Fruit fly (Drosophila melanogaster) whole organism, embryonic: ENCODE data around the gene Rab39.
A peak's percentile ranks its signal among the peaks of the same experiment; 100 is the strongest.

Experiments used
- ATbp ChIP-seq: fragments of 200-800 bp; sonication (Bioruptor generic); optimal IDR thresholded peaks from 2 replicates; lab custom pipeline; 2017; ENCODE audit warnings: missing biosample characterization, mild to moderate bottlenecking, missing genetic modification characterization, missing genetic modification reagents
- Abd-B ChIP-seq: fragments of 200-800 bp; sonication (Bioruptor generic); optimal IDR thresholded peaks from 2 replicates; lab custom pipeline; 2018; ENCODE audit warnings: missing biosample characterization, mild to moderate bottlenecking, missing genetic modification characterization, moderate library complexity
- Ada2b ChIP-seq: fragments of 200-800 bp; sonication (Bioruptor generic); IDR thresholded peaks from 2 replicates; pipeline ENCODE4 v1.3.6; 2022; ENCODE audit warnings: missing biosample characterization, missing genetic modification characterization
- Asciz ChIP-seq: fragments of 200-800 bp; sonication (Bioruptor generic); optimal IDR thresholded peaks from 2 replicates; lab custom pipeline; 2017; ENCODE audit warnings: missing biosample characterization, mild to moderate bottlenecking, missing genetic modification characterization, missing genetic modification reagents
- C15 ChIP-seq: fragments of 200-800 bp; sonication (Bioruptor generic); IDR thresholded peaks from 3 replicates; pipeline ENCODE4 v1.3.6; 2022; ENCODE audit warnings: missing biosample characterization, missing genetic modification characterization
- CG10147 ChIP-seq: fragments of 200-800 bp; sonication (Bioruptor generic); optimal IDR thresholded peaks from 2 replicates; lab custom pipeline; 2019; ENCODE audit warnings: missing biosample characterization, mild to moderate bottlenecking, missing genetic modification characterization, moderate library complexity
- CG10274 ChIP-seq: fragments of 200-800 bp; sonication (Bioruptor generic); optimal IDR thresholded peaks from 3 replicates; lab custom pipeline; 2017; ENCODE audit warnings: missing biosample characterization, mild to moderate bottlenecking, missing genetic modification characterization
- CG11247 ChIP-seq: fragments of 200-800 bp; sonication (Bioruptor generic); IDR thresholded peaks from 2 replicates; pipeline ENCODE4 v1.3.6; 2022; ENCODE audit warnings: missing biosample characterization, missing genetic modification characterization
- CG11504 ChIP-seq: fragments of 200-800 bp; sonication (Bioruptor generic); optimal IDR thresholded peaks from 3 replicates; lab custom pipeline; 2019; ENCODE audit warnings: missing biosample characterization, mild to moderate bottlenecking, missing genetic modification characterization, moderate library complexity
- CG11695 ChIP-seq: fragments of 200-800 bp; sonication (Bioruptor generic); IDR thresholded peaks from 3 replicates; pipeline ENCODE4 v1.3.6; 2022; ENCODE audit warnings: missing biosample characterization, missing genetic modification characterization
- CG12219 ChIP-seq: fragments of 200-800 bp; sonication (Bioruptor generic); optimal IDR thresholded peaks from 3 replicates; lab custom pipeline; 2018; ENCODE audit warnings: missing biosample characterization, mild to moderate bottlenecking, missing genetic modification characterization
- CG12744 ChIP-seq: fragments of 200-800 bp; sonication (Bioruptor generic); optimal IDR thresholded peaks from 2 replicates; lab custom pipeline; 2016; ENCODE audit warnings: missing biosample characterization, missing genetic modification characterization
- CG14441 ChIP-seq: fragments of 200-800 bp; sonication (Bioruptor generic); IDR thresholded peaks from 2 replicates; pipeline ENCODE4 v1.3.6; 2022; ENCODE audit warnings: missing biosample characterization, missing genetic modification characterization
- CG14710 ChIP-seq: fragments of 200-800 bp; sonication (Bioruptor generic); optimal IDR thresholded peaks from 3 replicates; lab custom pipeline; 2019; ENCODE audit warnings: missing biosample characterization, mild to moderate bottlenecking, missing genetic modification characterization, moderate library complexity
- CG15011 ChIP-seq: fragments of 200-800 bp; sonication (Bioruptor generic); optimal IDR thresholded peaks from 3 replicates; lab custom pipeline; 2018; ENCODE audit warnings: missing biosample characterization, mild to moderate bottlenecking, missing genetic modification characterization
- CG2712 ChIP-seq: fragments of 200-800 bp; optimal IDR thresholded peaks from 3 replicates; lab custom pipeline; 2019; ENCODE audit warnings: missing biosample characterization, mild to moderate bottlenecking, missing genetic modification characterization, moderate library complexity
- CG3163 ChIP-seq: fragments of 200-800 bp; sonication (Bioruptor generic); optimal IDR thresholded peaks from 3 replicates; lab custom pipeline; 2016; ENCODE audit warnings: missing biosample characterization, missing genetic modification characterization
- CG34376 ChIP-seq: fragments of 200-800 bp; sonication (Bioruptor generic); optimal IDR thresholded peaks from 2 replicates; lab custom pipeline; 2018; ENCODE audit warnings: missing biosample characterization, mild to moderate bottlenecking, missing genetic modification characterization
- CG6175 ChIP-seq: fragments of 200-800 bp; sonication (Bioruptor generic); IDR thresholded peaks from 3 replicates; pipeline ENCODE4 v1.3.6; 2022; ENCODE audit warnings: missing biosample characterization, missing genetic modification characterization
- CG6689 ChIP-seq: fragments of 200-800 bp; sonication (Bioruptor generic); IDR thresholded peaks from 2 replicates; pipeline ENCODE4 v1.3.6; 2022; ENCODE audit warnings: missing biosample characterization, missing genetic modification characterization
- CG7745 ChIP-seq: fragments of 200-800 bp; sonication (Bioruptor generic); optimal IDR thresholded peaks from 2 replicates; lab custom pipeline; 2018; ENCODE audit warnings: missing biosample characterization, mild to moderate bottlenecking, missing genetic modification characterization, moderate library complexity
- CG8359 ChIP-seq: fragments of 200-800 bp; sonication (Bioruptor generic); optimal IDR thresholded peaks from 2 replicates; lab custom pipeline; 2017; ENCODE audit warnings: missing biosample characterization, mild to moderate bottlenecking, missing genetic modification characterization, borderline replicate concordance
- CG8924 ChIP-seq: fragments of 200-800 bp; optimal IDR thresholded peaks from 3 replicates; lab custom pipeline; 2019; ENCODE audit warnings: missing biosample characterization, mild to moderate bottlenecking, missing genetic modification characterization, moderate library complexity
- CG9437 ChIP-seq: fragments of 200-800 bp; sonication (Bioruptor generic); optimal IDR thresholded peaks from 2 replicates; lab custom pipeline; 2018; ENCODE audit warnings: missing biosample characterization, mild to moderate bottlenecking, missing genetic modification characterization
- D ChIP-seq, 2 experiments: fragments of 200-800 bp in 1 of 2; fragments of >200 bp in 1 of 2; sonication (Bioruptor generic) in 1 of 2; optimal IDR thresholded peaks; 2 replicates in 1 of 2; 3 replicates in 1 of 2; lab custom pipeline; 2017; ENCODE audit warnings: mild to moderate bottlenecking in 1 of 2, missing biosample characterization in 1 of 2, missing genetic modification characterization in 1 of 2, missing genetic modification reagents in 1 of 2
- Dip3 ChIP-seq: fragments of 200-800 bp; sonication (Bioruptor generic); optimal IDR thresholded peaks from 3 replicates; lab custom pipeline; 2016; ENCODE audit warnings: missing biosample characterization, missing genetic modification characterization
- E2f2 ChIP-seq: fragments of 200-800 bp; sonication (Bioruptor generic); IDR thresholded peaks from 2 replicates; pipeline ENCODE4 v1.3.6; 2022; ENCODE audit warnings: missing biosample characterization, missing genetic modification characterization
- Lpt ChIP-seq: fragments of >200 bp; optimal IDR thresholded peaks from 2 replicates; lab custom pipeline; 2018; ENCODE audit warnings: missing biosample characterization, missing genetic modification characterization
- Med ChIP-seq: fragments of 200-800 bp; sonication (Bioruptor generic); peaks from one replicate; lab custom pipeline; 2016; ENCODE audit warnings: missing biosample characterization, missing genetic modification characterization, mild to moderate bottlenecking, inconsistent platforms, moderate library complexity
- NC2α ChIP-seq: fragments of 200-800 bp; sonication (Bioruptor generic); optimal IDR thresholded peaks from 2 replicates; lab custom pipeline; 2016; ENCODE audit warnings: missing biosample characterization, missing genetic modification characterization
- Ptx1 ChIP-seq: fragments of 200-800 bp; sonication (Bioruptor generic); IDR thresholded peaks from 2 replicates; pipeline ENCODE4 v1.3.6; 2022; ENCODE audit warnings: missing biosample characterization, missing genetic modification characterization
- Spps ChIP-seq: fragments of 200-800 bp; sonication (Bioruptor generic); optimal IDR thresholded peaks from 2 replicates; lab custom pipeline; 2018; ENCODE audit warnings: missing biosample characterization, mild to moderate bottlenecking, missing genetic modification characterization
- YL-1 ChIP-seq: fragments of 200-800 bp; sonication (Bioruptor generic); optimal IDR thresholded peaks from 3 replicates; lab custom pipeline; 2017; ENCODE audit warnings: missing biosample characterization, mild to moderate bottlenecking, missing genetic modification characterization
- dpn ChIP-seq, 2 experiments: fragments of 200-800 bp; sonication (Bioruptor generic); optimal IDR thresholded peaks; 3 replicates each; lab custom pipeline; 2016; ENCODE audit warnings: missing biosample characterization in 2 of 2, missing genetic modification characterization in 2 of 2
- en ChIP-seq: fragments of 200-800 bp; sonication (Bioruptor generic); optimal IDR thresholded peaks from 2 replicates; lab custom pipeline; 2016; ENCODE audit warnings: missing biosample characterization, missing genetic modification characterization
- eve ChIP-seq, 2 experiments: fragments of >200 bp; optimal IDR thresholded peaks; 2 replicates each; lab custom pipeline; 2017; ENCODE audit warnings: missing biosample characterization in 2 of 2, missing genetic modification characterization in 2 of 2
- exex ChIP-seq: fragments of 200-800 bp; sonication (Bioruptor generic); optimal IDR thresholded peaks from 4 replicates; lab custom pipeline; 2018; ENCODE audit warnings: missing biosample characterization, mild to moderate bottlenecking, missing genetic modification characterization, moderate library complexity
- gem ChIP-seq: fragments of 200-800 bp; sonication (Bioruptor generic); optimal IDR thresholded peaks from 2 replicates; lab custom pipeline; 2019; ENCODE audit warnings: missing biosample characterization, mild to moderate bottlenecking, missing genetic modification characterization, moderate library complexity
- hkb ChIP-seq, 2 experiments: fragments of 200-800 bp in 1 of 2; fragments of >200 bp in 1 of 2; sonication (Bioruptor generic) in 1 of 2; IDR thresholded peaks in 1 of 2; optimal IDR thresholded peaks in 1 of 2; 2 replicates each; pipeline versions ENCODE4 v1.3.6 to Lab custom; 2017 to 2022; ENCODE audit warnings: missing biosample characterization in 1 of 2, missing genetic modification characterization in 1 of 2
- lab ChIP-seq: fragments of 200-800 bp; sonication (Bioruptor generic); optimal IDR thresholded peaks from 3 replicates; lab custom pipeline; 2017; ENCODE audit warnings: missing biosample characterization, missing genetic modification characterization, mild to moderate bottlenecking, moderate library complexity, missing genetic modification reagents
- pb ChIP-seq: fragments of 200-800 bp; sonication (Bioruptor generic); optimal IDR thresholded peaks from 3 replicates; lab custom pipeline; 2016; ENCODE audit warnings: missing biosample characterization, missing genetic modification characterization
- schlank ChIP-seq: fragments of 200-800 bp; sonication (Bioruptor generic); optimal IDR thresholded peaks from 2 replicates; lab custom pipeline; 2018; ENCODE audit warnings: missing biosample characterization, mild to moderate bottlenecking, missing genetic modification characterization
- sd ChIP-seq: fragments of 200-800 bp; sonication (Bioruptor generic); optimal IDR thresholded peaks from 3 replicates; lab custom pipeline; 2018; ENCODE audit warnings: missing biosample characterization, mild to moderate bottlenecking, missing genetic modification characterization, moderate library complexity
- tgo ChIP-seq: fragments of 200-800 bp; sonication (Bioruptor generic); IDR thresholded peaks from 3 replicates; pipeline ENCODE4 v1.3.6; 2022; ENCODE audit warnings: missing biosample characterization, missing genetic modification characterization
- tio ChIP-seq: fragments of 200-800 bp; sonication (Bioruptor generic); optimal IDR thresholded peaks from 2 replicates; lab custom pipeline; 2017; ENCODE audit warnings: missing biosample characterization, missing genetic modification characterization, inconsistent platforms
- twi ChIP-seq: fragments of 200-800 bp; optimal IDR thresholded peaks from 2 replicates; lab custom pipeline; 2019; ENCODE audit warnings: missing biosample characterization, mild to moderate bottlenecking, missing genetic modification characterization, moderate library complexity
- tx ChIP-seq: fragments of 200-800 bp; sonication (Bioruptor generic); optimal IDR thresholded peaks from 2 replicates; lab custom pipeline; 2016; ENCODE audit warnings: missing biosample characterization, missing genetic modification characterization
- vvl ChIP-seq: fragments of 200-800 bp; sonication (Bioruptor generic); IDR thresholded peaks from 2 replicates; pipeline ENCODE4 v1.3.6; 2022; ENCODE audit warnings: missing biosample characterization, missing genetic modification characterization

Gene Rab39

DNA sequence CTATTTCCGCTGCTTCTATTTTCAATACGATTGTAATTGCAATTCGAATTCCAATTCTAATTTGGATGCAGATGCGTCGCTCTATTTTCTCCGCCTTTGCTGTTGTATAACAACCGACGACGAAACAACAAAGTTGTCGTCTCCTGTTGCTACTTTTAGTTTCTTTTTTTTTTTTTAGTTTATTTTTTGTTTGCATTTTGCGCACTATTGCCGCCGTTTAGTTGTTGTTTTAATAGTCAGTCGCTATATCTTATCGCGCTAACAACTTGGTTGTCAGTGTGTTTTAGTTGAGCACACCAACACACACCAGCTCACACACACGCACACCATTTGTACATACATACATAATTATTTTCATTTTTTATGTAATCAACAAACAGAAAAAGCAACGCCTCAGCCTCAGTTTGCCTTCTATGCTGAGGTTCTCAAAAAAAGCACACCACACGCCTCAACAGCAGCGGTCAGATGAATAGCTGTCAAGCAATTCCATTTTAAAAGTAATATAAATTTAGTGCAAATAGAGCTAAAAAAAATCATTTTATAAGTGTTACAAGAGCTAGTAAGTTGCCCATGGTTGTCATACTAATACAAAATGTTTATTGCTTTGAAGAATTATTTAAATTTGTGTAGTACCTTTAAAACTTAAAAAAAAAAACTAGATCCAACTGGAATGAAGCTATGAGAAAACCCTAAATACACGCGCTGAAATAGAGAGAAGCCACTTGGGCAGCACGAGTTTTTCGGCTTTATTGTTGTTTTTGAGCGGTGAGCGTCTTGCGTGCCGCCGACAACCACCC, 33.2 kb upstream of the Rab39 start (continued):
- peak; percentile 63 for TF ChIP-seq CG9437 (GFP tag; lab: Kevin White, UChicago)
- TF ChIP-seq lab, result peak; percentile 88
- peak; percentile 58 for TF ChIP-seq CG12219 (GFP tag; lab: Kevin White, UChicago)
- TF ChIP-seq vvl, result peak; percentile 69
- no peak for TF ChIP-seq hkb (optimal IDR thresholded peaks at IDR 0.05; lab: Kevin White, UChicago)
- peak; percentile 71 for TF ChIP-seq hkb (GFP tag; IDR thresholded peaks at IDR 0.05; lab: Robert Waterston, UW)
- peak; percentile 46 for TF ChIP-seq Asciz (GFP tag; lab: Kevin White, UChicago)
- peak; percentile 76 for TF ChIP-seq CG10147 (GFP tag; lab: Kevin White, UChicago)
- TF ChIP-seq gem (tag; lab: Kevin White, UChicago), result peak; percentile 94
- 0 out of 3 replicates have a peak, but pooled peaks have one; percentile 12 for TF ChIP-seq C15 (GFP tag; lab: Robert Waterston, UW)
- peak; percentile 72 for TF ChIP-seq CG34376 (GFP tag; lab: Kevin White, UChicago)
- TF ChIP-seq YL-1, result no peak
- peak; percentile 71 for TF ChIP-seq ATbp (GFP tag; lab: Kevin White, UChicago)
- peak; percentile 71 for TF ChIP-seq CG15011
- no peak for TF ChIP-seq D (optimal IDR thresholded peaks at IDR 0.05; lab: Kevin White, UChicago)
- peak; percentile 7 for TF ChIP-seq D (GFP tag; optimal IDR thresholded peaks at IDR 0.05; lab: Kevin White, UChicago)
- peak; percentile 77 for TF ChIP-seq Ptx1 (GFP tag; lab: Robert Waterston, UW)
- TF ChIP-seq CG11247 (GFP tag; lab: Robert Waterston, UW), result peak; percentile 58; the same call in 1 of the 2 replicates
- no peak for TF ChIP-seq CG3163 (GFP tag; lab: Kevin White, UChicago)
- TF ChIP-seq CG10274, result peak; percentile 65
- peak; percentile 64 for TF ChIP-seq Dip3
- peak; percentile 57 for TF ChIP-seq E2f2
- peak; percentile 48 for TF ChIP-seq en
- TF ChIP-seq CG6175, result peak; percentile 47; the same call in 2 of the 3 replicates
- TF ChIP-seq Med (GFP tag; lab: Kevin White, UChicago), result peak; percentile 93
- no peak for TF ChIP-seq CG8359 (GFP tag; lab: Kevin White, UChicago)
- TF ChIP-seq Spps (tag; lab: Kevin White, UChicago), result no peak
- TF ChIP-seq dpn (GFP tag; optimal IDR thresholded peaks at IDR 0.05; lab: Kevin White, UChicago), result peak; percentile 24 to 57
- no peak for TF ChIP-seq CG12744 (GFP tag; lab: Kevin White, UChicago)
- TF ChIP-seq CG2712 (tag; lab: Kevin White, UChicago), result peak; percentile 76
- peak in 1 of 2 experiments; percentile 65 for TF ChIP-seq eve (GFP tag; optimal IDR thresholded peaks at IDR 0.05; lab: Kevin White, UChicago)
- TF ChIP-seq CG14441 (GFP tag; lab: Robert Waterston, UW), result peak; percentile 64
- TF ChIP-seq Abd-B (GFP tag; lab: Kevin White, UChicago), result peak; percentile 29
- TF ChIP-seq tx (GFP tag; lab: Kevin White, UChicago), result peak; percentile 32
- peak; percentile 72 for TF ChIP-seq CG6689
- TF ChIP-seq Ada2b, result peak; percentile 53; the same call in 1 of the 2 replicates
- peak; percentile 43 for TF ChIP-seq CG14710 (tag; lab: Kevin White, UChicago)
- peak; percentile 64 for TF ChIP-seq CG11504 (tag; lab: Kevin White, UChicago)
- TF ChIP-seq Lpt (GFP tag; lab: Kevin White, UChicago), result no peak
- peak; percentile 83 for TF ChIP-seq CG8924
- peak; percentile 61 for TF ChIP-seq exex (tag; lab: Kevin White, UChicago)
- TF ChIP-seq NC2α, result no peak
- TF ChIP-seq sd (tag; lab: Kevin White, UChicago), result peak; percentile 66
- TF ChIP-seq tio (GFP tag; lab: Kevin White, UChicago), result peak; percentile 63
- peak; percentile 48 for TF ChIP-seq schlank (tag; lab: Kevin White, UChicago)
- peak; percentile 32 for TF ChIP-seq twi (tag; lab: Kevin White, UChicago)
- peak; percentile 77 for TF ChIP-seq CG11695
- no peak for TF ChIP-seq CG7745 (tag; lab: Kevin White, UChicago)
- TF ChIP-seq pb (GFP tag; lab: Kevin White, UChicago), result no peak
- peak; percentile 60; the same call in 2 of the 3 replicates for TF ChIP-seq tgo
